Worm (Caenorhabditis elegans): ENCODE results near the gene ZK938.10.

Gene ZK938.10

DNA sequence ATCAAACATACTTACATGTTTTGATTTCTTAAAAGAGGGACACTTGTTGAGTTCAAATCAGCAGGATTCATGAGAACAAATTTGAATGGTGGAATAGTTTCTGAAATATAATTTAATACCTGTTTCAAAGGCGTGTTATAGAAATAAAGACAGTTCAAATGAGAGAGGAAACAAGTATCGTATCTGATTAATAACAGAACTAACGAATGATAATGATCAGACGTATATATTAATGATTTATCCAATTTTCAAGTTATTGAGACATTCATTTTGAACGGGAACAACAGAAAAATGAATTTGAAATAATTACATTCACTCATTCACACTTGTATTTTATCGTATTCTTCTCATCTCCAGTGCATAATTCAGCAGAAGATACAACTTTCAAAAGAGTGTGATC, 4.8 kb upstream of the ZK938.10 start, which contains the start of gene chil-4:
Gene chil-4, minus strand, starts transcription at position 101 of the 400 bp plus-strand sequence.
- no peak for TF ChIP-seq unc-62 (GFP tag; optimal IDR thresholded peaks at IDR 0.05)
- TF ChIP-seq nhr-237 (tag; optimal IDR thresholded peaks at IDR 0.05) = no peak
- TF ChIP-seq elt-2 (tag; optimal IDR thresholded peaks at IDR 0.05) = no peak
- no peak for TF ChIP-seq skn-1 (tag; optimal IDR thresholded peaks at IDR 0.05)
- no peak for TF ChIP-seq sea-2 (GFP tag; optimal IDR thresholded peaks at IDR 0.05)
- TF ChIP-seq ceh-16 (tag; optimal IDR thresholded peaks at IDR 0.05) = no peak
- no peak for TF ChIP-seq snpc-4 (tag; optimal IDR thresholded peaks at IDR 0.05)
- no peak for TF ChIP-seq daf-12 (tag; optimal IDR thresholded peaks at IDR 0.05)
- no peak for TF ChIP-seq nhr-67 (tag; optimal IDR thresholded peaks at IDR 0.05)
- TF ChIP-seq tbx-2 (tag; optimal IDR thresholded peaks at IDR 0.05) = no peak
- TF ChIP-seq lin-15B (tag; optimal IDR thresholded peaks at IDR 0.05) = no peak
- no peak for TF ChIP-seq fkh-2 (tag; optimal IDR thresholded peaks at IDR 0.05)
- no peak for TF ChIP-seq ceh-28 (tag; optimal IDR thresholded peaks at IDR 0.05)
- no peak for TF ChIP-seq ceh-9 (tag; optimal IDR thresholded peaks at IDR 0.05)
- no peak for TF ChIP-seq nhr-23 (tag; optimal IDR thresholded peaks at IDR 0.05)
- TF ChIP-seq R02D3.7 (tag; optimal IDR thresholded peaks at IDR 0.05) = no peak
- TF ChIP-seq unc-39 (tag; optimal IDR thresholded peaks at IDR 0.05) = no peak
- TF ChIP-seq nhr-11 (tag; optimal IDR thresholded peaks at IDR 0.05) = no peak
- no peak for TF ChIP-seq aly-2 (tag; optimal IDR thresholded peaks at IDR 0.05)

DNA sequence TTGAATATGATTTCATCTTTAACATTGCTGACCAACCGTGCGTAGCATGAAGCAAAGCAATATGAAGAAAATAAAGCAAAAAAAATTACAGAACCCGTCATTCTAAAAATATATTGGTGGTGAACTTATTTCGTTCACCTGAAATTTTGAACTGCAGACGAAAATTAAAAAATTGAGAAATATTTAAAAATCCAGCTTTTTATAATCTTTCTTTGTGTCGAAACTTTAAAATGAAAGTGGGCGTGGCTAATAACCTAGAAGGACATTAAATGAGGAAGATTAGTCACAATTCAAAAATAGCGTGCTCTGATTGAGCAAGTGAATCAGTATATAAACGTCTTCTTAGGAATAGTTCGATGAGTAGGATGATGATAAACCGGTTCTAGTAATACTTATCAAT, 1.3 kb downstream of the ZK938.10 start, which contains the start of gene old-2:
Gene old-2, minus strand, starts transcription at position 101 of the 400 bp plus-strand sequence.
- TF ChIP-seq fos-1 (tag; optimal IDR thresholded peaks at IDR 0.05) (no peak), nhr-28 (tag; optimal IDR thresholded peaks at IDR 0.05) (no peak), ceh-82 (tag; optimal IDR thresholded peaks at IDR 0.05) (no peak), ceh-9 (tag; optimal IDR thresholded peaks at IDR 0.05) (no peak), snpc-4 (tag; optimal IDR thresholded peaks at IDR 0.05) (no peak), mdl-1 (tag; optimal IDR thresholded peaks at IDR 0.05) (no peak)

DNA sequence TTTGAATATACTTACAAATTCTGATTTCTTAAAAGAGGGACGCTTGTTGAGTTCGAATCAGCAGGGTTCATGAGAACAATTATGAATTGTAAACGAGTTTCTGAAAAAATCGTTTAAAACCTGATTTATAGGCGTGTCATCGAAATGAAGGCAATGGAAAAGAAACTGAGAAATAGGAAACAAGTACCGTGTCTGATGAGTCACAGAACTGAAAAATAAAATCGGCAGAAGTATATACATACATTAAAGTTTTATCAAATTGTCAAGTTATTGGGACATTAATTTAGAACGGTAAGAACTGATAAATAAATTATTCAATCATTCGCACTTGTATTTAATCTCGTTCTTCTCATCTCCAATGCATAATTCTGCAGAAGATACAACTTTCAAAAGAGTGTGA, 5.6 kb downstream of the ZK938.10 start, which contains the start of gene chil-9:
Gene chil-9, minus strand, starts transcription at position 101 of the 400 bp plus-strand sequence.
- no peak for TF ChIP-seq nhr-28 (tag; optimal IDR thresholded peaks at IDR 0.05)
- TF ChIP-seq nhr-67 (tag; optimal IDR thresholded peaks at IDR 0.05) = no peak
- no peak for TF ChIP-seq elt-3 (tag; optimal IDR thresholded peaks at IDR 0.05)
- no peak for TF ChIP-seq mdl-1 (tag; optimal IDR thresholded peaks at IDR 0.05)
- no peak for TF ChIP-seq nhr-23 (tag; optimal IDR thresholded peaks at IDR 0.05)
- TF ChIP-seq pqm-1 (tag; optimal IDR thresholded peaks at IDR 0.05) = no peak
- no peak for TF ChIP-seq nhr-237 (tag; optimal IDR thresholded peaks at IDR 0.05)
- no peak for TF ChIP-seq lsy-12 (tag; optimal IDR thresholded peaks at IDR 0.05)
- no peak for TF ChIP-seq R02D3.7 (tag; optimal IDR thresholded peaks at IDR 0.05)
- no peak for TF ChIP-seq ztf-4 (tag; optimal IDR thresholded peaks at IDR 0.05)
- TF ChIP-seq tbx-2 (tag; optimal IDR thresholded peaks at IDR 0.05) = no peak
- TF ChIP-seq fos-1 (tag; optimal IDR thresholded peaks at IDR 0.05) = no peak
- TF ChIP-seq nhr-77 (tag; optimal IDR thresholded peaks at IDR 0.05) = no peak
- TF ChIP-seq nhr-11 (tag; optimal IDR thresholded peaks at IDR 0.05) = no peak
- no peak for TF ChIP-seq lin-15B (tag; optimal IDR thresholded peaks at IDR 0.05)
- TF ChIP-seq ceh-82 (tag; optimal IDR thresholded peaks at IDR 0.05) = no peak
- no peak for TF ChIP-seq fkh-2 (tag; optimal IDR thresholded peaks at IDR 0.05)
- no peak for TF ChIP-seq jun-1 (tag; optimal IDR thresholded peaks at IDR 0.05)

ce11 chrII:9841985-9842505, 8.8 kb downstream of the ZK938.10 start, which contains the start of gene rnh-1.2:
Gene rnh-1.2, minus strand, starts transcription at chrII:9842035.
- TF ChIP-seq fkh-2 (tag; optimal IDR thresholded peaks at IDR 0.05) (no peak), nhr-237 (tag; optimal IDR thresholded peaks at IDR 0.05) (no peak), nhr-11 (tag; optimal IDR thresholded peaks at IDR 0.05) (no peak), nhr-76 (tag; optimal IDR thresholded peaks at IDR 0.05) (no peak), mdl-1 (tag; optimal IDR thresholded peaks at IDR 0.05) (no peak), nhr-23 (tag; optimal IDR thresholded peaks at IDR 0.05) (no peak), zag-1 (tag; optimal IDR thresholded peaks at IDR 0.05) (no peak), lin-39 (tag; optimal IDR thresholded peaks at IDR 0.05) (no peak), elt-2 (tag; optimal IDR thresholded peaks at IDR 0.05) (no peak), ztf-4 (tag; optimal IDR thresholded peaks at IDR 0.05) (no peak), pha-4 (tag; optimal IDR thresholded peaks at IDR 0.05) (no peak), pqm-1 (tag; optimal IDR thresholded peaks at IDR 0.05) (no peak), ZK546.5 (tag; optimal IDR thresholded peaks at IDR 0.05) (no peak), ztf-11 (tag; optimal IDR thresholded peaks at IDR 0.05) (no peak), ceh-28 (tag; optimal IDR thresholded peaks at IDR 0.05) (no peak), fkh-10 (GFP tag; optimal IDR thresholded peaks at IDR 0.05) (no peak)
